Worm (Caenorhabditis elegans) whole organism, L2 larva: Measurements from ENCODE around the gene acr-5.

Experiments
- C34F6.9 ChIP-seq: fragments of 150-350 bp; optimal IDR thresholded peaks from 2 replicates; lab custom pipeline; 2014; ENCODE audit warnings: missing biosample characterization, missing genetic modification characterization
- F13H6.1 ChIP-seq: sonication (generic microtip); optimal IDR thresholded peaks from 2 replicates; lab custom pipeline; 2016; ENCODE audit warnings: missing genetic modification characterization, missing compliant biosample characterization
- R02D3.7 ChIP-seq: fragments of 150-350 bp; optimal IDR thresholded peaks from 2 replicates; lab custom pipeline; 2014; ENCODE audit warnings: missing biosample characterization, missing genetic modification characterization
- Y55F3AM.14 ChIP-seq: fragments of 200-800 bp; sonication (Bioruptor generic); optimal IDR thresholded peaks from 2 replicates; lab custom pipeline; 2018; ENCODE audit warnings: mild to moderate bottlenecking, missing genetic modification characterization, missing compliant biosample characterization
- ZK546.5 ChIP-seq: sonication (generic microtip); optimal IDR thresholded peaks from 2 replicates; lab custom pipeline; 2017; ENCODE audit warnings: missing biosample characterization, missing genetic modification characterization
- alr-1 ChIP-seq: fragments of 150-350 bp; optimal IDR thresholded peaks from 2 replicates; lab custom pipeline; 2014; ENCODE audit warnings: missing biosample characterization, missing genetic modification characterization
- aly-2 ChIP-seq: fragments of 150-350 bp; optimal IDR thresholded peaks from 2 replicates; lab custom pipeline; 2014; ENCODE audit warnings: missing biosample characterization, missing genetic modification characterization
- ama-1 ChIP-seq: fragments of 150-350 bp; optimal IDR thresholded peaks from 2 replicates; lab custom pipeline; 2018; ENCODE audit warnings: inconsistent platforms
- blmp-1 ChIP-seq: sonication (generic microtip); optimal IDR thresholded peaks from 2 replicates; lab custom pipeline; 2017; ENCODE audit warnings: missing genetic modification characterization, mild to moderate bottlenecking, missing compliant biosample characterization, antibody characterized with exemption, moderate library complexity; ENCODE audit not compliant: insufficient read depth
- ceh-82 ChIP-seq: fragments of 150-350 bp; optimal IDR thresholded peaks from 2 replicates; lab custom pipeline; 2014; ENCODE audit warnings: missing biosample characterization, missing genetic modification characterization
- crh-2 ChIP-seq: sonication (generic microtip); optimal IDR thresholded peaks from 2 replicates; lab custom pipeline; 2017; ENCODE audit warnings: missing biosample characterization, missing genetic modification characterization
- dmd-4 ChIP-seq: sonication (generic microtip); optimal IDR thresholded peaks from 2 replicates; lab custom pipeline; 2017; ENCODE audit warnings: missing biosample characterization, missing genetic modification characterization
- elt-1 ChIP-seq: fragments of 150-350 bp; optimal IDR thresholded peaks from 2 replicates; lab custom pipeline; 2014; ENCODE audit warnings: missing biosample characterization, missing genetic modification characterization
- elt-3 ChIP-seq: sonication (generic microtip); optimal IDR thresholded peaks from 2 replicates; lab custom pipeline; 2017; ENCODE audit warnings: missing biosample characterization, missing genetic modification characterization
- gmeb-1 ChIP-seq: fragments of 150-350 bp; optimal IDR thresholded peaks from 2 replicates; lab custom pipeline; 2014; ENCODE audit warnings: missing biosample characterization, missing genetic modification characterization
- lin-13 ChIP-seq: fragments of 150-350 bp; optimal IDR thresholded peaks from 2 replicates; lab custom pipeline; 2014; ENCODE audit warnings: missing biosample characterization, missing genetic modification reagents, missing genetic modification characterization
- lin-39 ChIP-seq: fragments of 150-350 bp; optimal IDR thresholded peaks from 2 replicates; lab custom pipeline; 2014; ENCODE audit warnings: missing biosample characterization, missing genetic modification reagents, missing genetic modification characterization
- lsy-2 ChIP-seq, 2 experiments: fragments of 150-350 bp in 1 of 2; sonication (generic microtip) in 1 of 2; optimal IDR thresholded peaks; 2 replicates each; lab custom pipeline; 2014 to 2017; ENCODE audit warnings: missing biosample characterization in 2 of 2, missing genetic modification characterization in 2 of 2
- mbf-1 ChIP-seq: sonication (generic microtip); optimal IDR thresholded peaks from 2 replicates; lab custom pipeline; 2017; ENCODE audit warnings: missing biosample characterization, missing genetic modification characterization
- mdl-1 ChIP-seq, 2 experiments: fragments of 150-350 bp in 1 of 2; sonication (generic microtip) in 1 of 2; optimal IDR thresholded peaks; 2 replicates each; lab custom pipeline; 2017; ENCODE audit warnings: missing biosample characterization in 2 of 2, missing genetic modification characterization in 2 of 2
- nhr-12 ChIP-seq: fragments of 150-350 bp; optimal IDR thresholded peaks from 2 replicates; lab custom pipeline; 2014; ENCODE audit warnings: missing biosample characterization, missing genetic modification characterization
- nhr-129 ChIP-seq: fragments of 150-350 bp; optimal IDR thresholded peaks from 2 replicates; lab custom pipeline; 2014; ENCODE audit warnings: missing biosample characterization, missing genetic modification characterization
- nhr-23 ChIP-seq: fragments of 150-350 bp; optimal IDR thresholded peaks from 2 replicates; lab custom pipeline; 2014; ENCODE audit warnings: missing biosample characterization, missing genetic modification reagents, missing genetic modification characterization
- nhr-237 ChIP-seq: fragments of 150-350 bp; optimal IDR thresholded peaks from 2 replicates; lab custom pipeline; 2014; ENCODE audit warnings: missing biosample characterization, missing genetic modification characterization
- nhr-25 ChIP-seq: fragments of 150-350 bp; sonication (generic microtip); optimal IDR thresholded peaks from 3 replicates; lab custom pipeline; 2014; ENCODE audit warnings: missing biosample characterization, missing genetic modification characterization
- nhr-6 ChIP-seq: fragments of 150-350 bp; optimal IDR thresholded peaks from 2 replicates; lab custom pipeline; 2014; ENCODE audit warnings: missing biosample characterization, missing genetic modification characterization
- nhr-77 ChIP-seq: fragments of 150-350 bp; optimal IDR thresholded peaks from 2 replicates; lab custom pipeline; 2014; ENCODE audit warnings: missing biosample characterization, missing genetic modification characterization
- peb-1 ChIP-seq: fragments of 150-350 bp; optimal IDR thresholded peaks from 2 replicates; lab custom pipeline; 2014; ENCODE audit warnings: missing biosample characterization, missing genetic modification characterization
- sem-4 ChIP-seq: fragments of 150-350 bp; optimal IDR thresholded peaks from 2 replicates; lab custom pipeline; 2014; ENCODE audit warnings: missing biosample characterization, missing genetic modification reagents, missing genetic modification characterization
- skn-1 ChIP-seq: sonication (generic microtip); optimal IDR thresholded peaks from 2 replicates; lab custom pipeline; 2017; ENCODE audit warnings: missing biosample characterization, missing genetic modification characterization
- sma-3 ChIP-seq: sonication (generic microtip); optimal IDR thresholded peaks from 2 replicates; lab custom pipeline; 2016; ENCODE audit warnings: missing genetic modification reagents, missing genetic modification characterization, missing compliant biosample characterization
- sma-9 ChIP-seq, 2 experiments: fragments of 150-350 bp in 1 of 2; sonication (generic microtip) in 1 of 2; optimal IDR thresholded peaks; 2 replicates each; lab custom pipeline; 2014 to 2016; ENCODE audit warnings: missing genetic modification characterization in 2 of 2, mild to moderate bottlenecking in 1 of 2, missing biosample characterization in 1 of 2, missing compliant biosample characterization in 1 of 2, missing genetic modification reagents in 1 of 2, moderate library complexity in 1 of 2
- snpc-4 ChIP-seq: fragments of 150-350 bp; optimal IDR thresholded peaks from 2 replicates; lab custom pipeline; 2014; ENCODE audit warnings: missing biosample characterization, missing genetic modification characterization
- unc-39 ChIP-seq: fragments of 150-350 bp; optimal IDR thresholded peaks from 2 replicates; lab custom pipeline; 2014; ENCODE audit warnings: missing biosample characterization, missing genetic modification characterization
- unc-55 ChIP-seq: fragments of 150-350 bp; sonication (generic microtip); optimal IDR thresholded peaks from 3 replicates; lab custom pipeline; 2014; ENCODE audit warnings: missing biosample characterization, missing genetic modification reagents, missing genetic modification characterization
- unc-62 ChIP-seq: fragments of 150-350 bp; optimal IDR thresholded peaks from 2 replicates; lab custom pipeline; 2014; ENCODE audit warnings: missing biosample characterization, missing genetic modification reagents, missing genetic modification characterization
- zag-1 ChIP-seq: fragments of 150-350 bp; optimal IDR thresholded peaks from 2 replicates; lab custom pipeline; 2014; ENCODE audit warnings: missing biosample characterization, missing genetic modification characterization
- ztf-1 ChIP-seq: fragments of 200-800 bp; sonication (Bioruptor generic); conservative IDR thresholded peaks from 2 replicates; pipeline ENCODE4 v1.3.6; 2022; ENCODE audit warnings: missing genetic modification characterization, missing compliant biosample characterization
- ztf-11 ChIP-seq: sonication (generic microtip); optimal IDR thresholded peaks from 2 replicates; lab custom pipeline; 2017; ENCODE audit warnings: missing biosample characterization, missing genetic modification characterization
- ztf-4 ChIP-seq: fragments of 150-350 bp; optimal IDR thresholded peaks from 2 replicates; lab custom pipeline; 2014; ENCODE audit warnings: missing biosample characterization, missing genetic modification characterization

Gene acr-5

ce11 chrIII:6532647-6533046, 18.1 kb upstream of the acr-5 start, which contains the start of gene srxa-5:
Gene srxa-5, plus strand, starts transcription at chrIII:6532947.
- no peak for TF ChIP-seq ztf-1 (GFP tag; lab: Robert Waterston, UW)
- TF ChIP-seq blmp-1 (tag; lab: Kevin White, UChicago), result no peak
- TF ChIP-seq lin-39 (tag; lab: Kevin White, UChicago), result no peak
- TF ChIP-seq sma-3 (GFP tag; lab: Kevin White, UChicago), result no peak
- no peak for TF ChIP-seq nhr-12
- no peak for TF ChIP-seq mdl-1 (tag; optimal IDR thresholded peaks at IDR 0.05; lab: Kevin White, UChicago)
- TF ChIP-seq ceh-82, result no peak
- TF ChIP-seq crh-2, result no peak
- TF ChIP-seq unc-39 (tag; lab: Kevin White, UChicago), result no peak
- no peak for TF ChIP-seq skn-1
- no peak for TF ChIP-seq ZK546.5
- no peak for TF ChIP-seq mbf-1
- no peak for TF ChIP-seq ztf-11 (tag; lab: Kevin White, UChicago)
- no peak for TF ChIP-seq elt-3 (tag; lab: Kevin White, UChicago)
- TF ChIP-seq lsy-2 (tag; optimal IDR thresholded peaks at IDR 0.05; lab: Kevin White, UChicago), result no peak
- TF ChIP-seq sem-4 (tag; lab: Kevin White, UChicago), result no peak
- TF ChIP-seq nhr-23 (tag; lab: Kevin White, UChicago), result no peak

DNA sequence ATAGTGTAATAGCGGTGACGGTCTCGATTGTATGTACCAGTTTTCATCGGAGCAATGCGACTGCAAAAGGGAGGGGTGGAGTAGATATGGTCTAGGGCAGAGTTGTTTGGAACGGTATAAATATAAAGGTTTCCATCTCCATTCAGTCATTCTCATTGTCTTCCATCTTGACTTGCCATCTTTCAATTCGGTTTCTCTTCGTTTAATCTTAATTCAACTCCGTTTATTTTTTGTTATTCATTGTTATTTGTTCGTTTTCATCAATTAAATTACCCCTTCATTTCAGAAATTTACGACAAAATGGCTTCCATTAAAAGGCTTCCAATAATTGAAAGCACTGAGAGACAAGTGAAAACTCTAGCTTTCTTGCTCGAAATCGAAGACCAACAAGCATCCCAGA, 16.5 kb upstream of the acr-5 start, which contains the start of gene C09E7.11:
TSS of gene C09E7.11 (plus strand) at position 301 of the 400 bp plus-strand sequence.
- no peak for TF ChIP-seq skn-1
- TF ChIP-seq peb-1 (tag; lab: Kevin White, UChicago), result no peak
- TF ChIP-seq lsy-2 (tag; optimal IDR thresholded peaks at IDR 0.05; lab: Kevin White, UChicago), result no peak
- TF ChIP-seq ztf-4, result no peak
- no peak for TF ChIP-seq dmd-4
- TF ChIP-seq alr-1, result no peak
- TF ChIP-seq lin-39 (tag; lab: Kevin White, UChicago), result no peak
- no peak for TF ChIP-seq ceh-82
- TF ChIP-seq mdl-1 (tag; optimal IDR thresholded peaks at IDR 0.05; lab: Kevin White, UChicago), result no peak
- TF ChIP-seq ztf-11 (tag; lab: Kevin White, UChicago), result no peak
- no peak for TF ChIP-seq nhr-6 (tag; lab: Kevin White, UChicago)
- TF ChIP-seq nhr-77 (tag; lab: Kevin White, UChicago), result no peak

- TF ChIP-seq lin-13 (GFP tag; lab: Kevin White, UChicago) (no peak), R02D3.7 (tag; lab: Kevin White, UChicago) (no peak), unc-55 (GFP tag; lab: Kevin White, UChicago) (no peak), mdl-1 (tag; optimal IDR thresholded peaks at IDR 0.05; lab: Kevin White, UChicago) (no peak), nhr-129 (tag; lab: Kevin White, UChicago) (no peak), elt-1 (tag; lab: Kevin White, UChicago) (no peak), blmp-1 (tag; lab: Kevin White, UChicago) (no peak), unc-62 (GFP tag; lab: Kevin White, UChicago) (no peak), zag-1 (tag; lab: Kevin White, UChicago) (no peak), aly-2 (tag; lab: Kevin White, UChicago) (no peak), crh-2 (no peak), elt-3 (tag; lab: Kevin White, UChicago) (no peak), ceh-82 (no peak), ama-1 (lab: Kevin White, UChicago) (no peak), nhr-23 (tag; lab: Kevin White, UChicago) (no peak), nhr-12 (no peak), F13H6.1 (no peak), nhr-25 (tag; lab: Kevin White, UChicago) (no peak), peb-1 (tag; lab: Kevin White, UChicago) (no peak), C34F6.9 (tag; lab: Kevin White, UChicago) (no peak)
Observed at ce11 chrIII:6527902-6528301, 13.3 kb upstream of the acr-5 start, which contains the start of gene pqn-10. Gene pqn-10, plus strand, starts transcription at chrIII:6528202.

DNA sequence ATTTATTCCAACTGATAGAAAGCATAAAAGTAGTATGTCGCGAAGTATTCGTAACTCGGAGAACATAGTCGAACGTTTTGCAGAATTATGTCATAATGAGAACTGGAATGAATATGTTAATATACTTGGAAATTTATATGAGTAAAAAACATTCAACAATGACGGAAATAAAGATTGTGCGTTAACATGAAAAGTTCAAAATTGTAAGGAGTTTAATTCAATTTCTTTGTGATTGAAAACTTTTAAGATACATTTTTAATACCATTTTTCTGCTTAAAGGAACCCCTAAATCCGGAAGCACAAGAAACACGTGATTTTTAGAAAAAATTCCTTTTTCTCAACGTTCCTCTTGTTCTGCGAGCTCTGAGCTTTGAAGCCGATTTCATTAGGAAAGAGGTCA, 11.0 kb upstream of the acr-5 start, which contains the start of gene oig-1:
TSS of gene oig-1 (minus strand) at position 101 of the 400 bp plus-strand sequence.
- TF ChIP-seq dmd-4, result no peak
- no peak for TF ChIP-seq ZK546.5
- no peak for TF ChIP-seq lsy-2 (tag; optimal IDR thresholded peaks at IDR 0.05; lab: Kevin White, UChicago)
- no peak for TF ChIP-seq F13H6.1
- no peak for TF ChIP-seq blmp-1 (tag; lab: Kevin White, UChicago)
- TF ChIP-seq crh-2, result no peak
- TF ChIP-seq unc-55 (GFP tag; lab: Kevin White, UChicago), result no peak
- TF ChIP-seq snpc-4 (tag; lab: Kevin White, UChicago), result no peak
- no peak for TF ChIP-seq Y55F3AM.14 (GFP tag; lab: Kevin White, UChicago)
- no peak for TF ChIP-seq mbf-1
- no peak for TF ChIP-seq lin-13 (GFP tag; lab: Kevin White, UChicago)
- no peak for TF ChIP-seq lin-39 (tag; lab: Kevin White, UChicago)
- no peak for TF ChIP-seq ceh-82
- TF ChIP-seq nhr-237 (tag; lab: Kevin White, UChicago), result no peak
- no peak for TF ChIP-seq unc-39 (tag; lab: Kevin White, UChicago)
- TF ChIP-seq alr-1, result no peak
- no peak for TF ChIP-seq C34F6.9 (tag; lab: Kevin White, UChicago)
- no peak for TF ChIP-seq sma-9 (GFP tag; optimal IDR thresholded peaks at IDR 0.05; lab: Kevin White, UChicago)
- no peak for TF ChIP-seq sma-9 (tag; optimal IDR thresholded peaks at IDR 0.05; lab: Kevin White, UChicago)
- no peak for TF ChIP-seq elt-1 (tag; lab: Kevin White, UChicago)
- no peak for TF ChIP-seq gmeb-1 (tag; lab: Kevin White, UChicago)
